Fruit fly (Drosophila melanogaster) whole organism: ENCODE data around the gene CG13907.

ENCODE experiments used
- CG8478 ChIP-seq: fragments of >200 bp; optimal IDR thresholded peaks from 2 replicates; lab custom pipeline; 2018; ENCODE audit warnings: inconsistent platforms
- Dll ChIP-seq: fragments of >200 bp; optimal IDR thresholded peaks from 2 replicates; lab custom pipeline; 2017
- EcR ChIP-seq, 2 experiments: fragments of >200 bp; optimal IDR thresholded peaks; 2 replicates each; lab custom pipeline; 2017; ENCODE audit warnings: missing biosample characterization in 2 of 2, missing genetic modification characterization in 2 of 2, missing genetic modification reagents in 2 of 2
- pan ChIP-seq: fragments of >200 bp; optimal IDR thresholded peaks from 2 replicates; lab custom pipeline; 2017
- psq ChIP-seq: fragments of >200 bp; optimal IDR thresholded peaks from 2 replicates; lab custom pipeline; 2017
- usp ChIP-seq: fragments of >200 bp; optimal IDR thresholded peaks from 2 replicates; lab custom pipeline; 2017; ENCODE audit warnings: missing biosample characterization, missing genetic modification characterization, mixed read lengths

DNA sequence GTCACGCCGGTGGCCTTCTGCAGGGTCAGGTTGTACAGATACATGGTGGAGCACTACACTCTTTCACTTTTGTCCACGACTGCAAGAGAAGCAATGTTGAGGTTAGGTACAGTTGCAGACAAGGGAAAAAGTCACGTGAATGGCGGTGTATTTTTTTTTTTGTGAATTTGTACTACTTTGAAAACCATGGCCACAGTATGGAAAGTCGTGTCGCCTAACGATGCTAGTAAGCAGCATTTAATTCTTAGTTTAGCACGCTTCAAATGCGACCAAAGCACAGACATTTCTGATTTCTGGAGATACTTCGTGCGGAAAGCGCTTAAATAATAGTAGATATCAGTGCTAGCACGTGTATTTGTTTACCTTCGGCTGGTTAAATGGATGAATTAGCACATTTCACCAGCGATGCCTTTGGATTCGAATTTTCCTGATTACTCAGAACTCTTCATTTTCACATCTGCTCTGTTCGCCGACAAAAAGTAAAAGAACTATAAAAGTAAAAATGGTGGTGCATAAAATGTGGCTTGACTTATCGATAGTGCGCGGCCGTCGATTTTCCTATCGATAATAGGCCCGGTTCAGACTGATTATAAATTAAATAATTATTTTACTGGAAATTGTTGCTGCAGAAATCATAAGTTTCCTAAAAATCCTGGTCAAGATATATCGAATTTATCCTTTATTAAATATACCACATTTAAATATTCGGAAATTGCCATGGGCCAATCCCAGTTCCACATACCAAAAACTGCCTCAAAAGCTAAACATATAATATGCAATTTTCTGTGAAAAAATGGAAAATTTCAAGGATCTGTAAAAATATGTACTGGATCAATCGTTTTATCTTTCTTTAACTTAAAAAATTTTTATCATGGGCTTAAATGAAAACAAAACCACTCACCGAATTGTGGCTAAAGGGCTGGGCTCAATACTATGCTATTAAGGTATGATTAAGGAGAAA lies 48.6 kb downstream of the CG13907 start, which contains the start of gene Sf3b3:
- no peak for TF ChIP-seq psq (lab: Kevin White, UChicago)
- TF ChIP-seq CG8478: no peak
- TF ChIP-seq usp: no peak
- TF ChIP-seq Dll: no peak
- TF ChIP-seq EcR (GFP tag; optimal IDR thresholded peaks at IDR 0.05; lab: Kevin White, UChicago): no peak
- no peak for TF ChIP-seq pan (lab: Kevin White, UChicago)
